Fruit fly (Drosophila melanogaster): ENCODE results near the gene CG11927.

CG11927 gene

DNA sequence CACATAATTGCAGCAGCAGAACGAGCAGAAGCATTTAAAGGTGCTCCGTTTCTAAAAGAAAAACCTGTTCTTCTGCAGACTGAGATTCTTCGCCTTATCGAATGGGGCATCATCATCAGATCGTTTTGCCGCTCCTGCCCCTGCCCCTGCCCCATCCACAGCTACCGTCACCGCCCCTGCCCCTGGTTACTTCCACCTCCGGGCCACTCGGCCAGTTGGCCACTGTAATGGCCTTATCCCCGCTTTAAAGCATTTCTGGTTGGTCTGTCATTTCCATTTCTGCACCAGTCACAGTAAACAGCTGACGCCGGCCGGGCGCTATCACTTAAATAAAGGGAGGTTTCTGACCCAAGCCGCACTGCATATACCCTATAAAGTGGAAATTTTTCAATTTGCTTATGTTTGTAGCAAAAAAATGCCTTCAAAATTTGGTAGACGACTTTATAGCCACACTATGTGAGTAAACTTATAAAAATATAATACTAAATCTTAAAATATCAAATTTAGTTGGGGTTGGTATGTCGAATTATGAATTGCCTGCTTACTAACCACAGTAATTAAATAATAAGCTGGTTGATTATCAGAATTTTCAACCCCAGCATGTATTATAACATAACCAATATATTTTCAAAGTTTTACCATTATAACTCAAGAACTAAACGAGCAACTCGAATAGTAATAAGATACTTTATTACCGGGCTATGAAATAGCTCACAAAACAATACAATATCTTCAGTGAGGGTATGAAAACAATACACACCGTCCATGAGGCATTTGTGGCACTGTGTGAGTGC, 36.7 kb upstream of the CG11927 start (continued):
- no peak for TF ChIP-seq Drgx (GFP tag; IDR thresholded peaks at IDR 0.05)
- TF ChIP-seq CG30403 (GFP tag; optimal IDR thresholded peaks at IDR 0.05) = peak; percentile 89
- TF ChIP-seq al (GFP tag; IDR thresholded peaks at IDR 0.05) = no peak
- no peak for TF ChIP-seq MESR4 (GFP tag; optimal IDR thresholded peaks at IDR 0.05)
- TF ChIP-seq CG11456 (GFP tag; IDR thresholded peaks at IDR 0.05) = 0 out of 3 replicates have a peak, but pooled peaks have one; percentile 58
- peak; percentile 30; the same call in 1 of the 2 replicates for TF ChIP-seq Xrp1 (GFP tag; IDR thresholded peaks at IDR 0.05)
- no peak for TF ChIP-seq cad (GFP tag; optimal IDR thresholded peaks at IDR 0.05)
- no peak for TF ChIP-seq CG1832 (GFP tag; optimal IDR thresholded peaks at IDR 0.05)
- peak; percentile 61 for TF ChIP-seq ttk (GFP tag; IDR thresholded peaks at IDR 0.05)
- peak; percentile 19; the same call in 1 of the 2 replicates for TF ChIP-seq onecut (GFP tag; IDR thresholded peaks at IDR 0.05)
- TF ChIP-seq insv (GFP tag; optimal IDR thresholded peaks at IDR 0.05) = peak in 1 of 2 experiments; percentile 7
- no peak for TF ChIP-seq Taf1 (GFP tag; IDR thresholded peaks at IDR 0.05)
- peak; percentile 92 for TF ChIP-seq CG7556 (GFP tag; optimal IDR thresholded peaks at IDR 0.05)
- TF ChIP-seq CG12942 (GFP tag; optimal IDR thresholded peaks at IDR 0.05) = peak; percentile 40
- TF ChIP-seq CG14710 (tag; optimal IDR thresholded peaks at IDR 0.05) = peak; percentile 63
- peak; percentile 17 for TF ChIP-seq trh (GFP tag; optimal IDR thresholded peaks at IDR 0.05)
- peak; percentile 29 for TF ChIP-seq Ets97D (GFP tag; optimal IDR thresholded peaks at IDR 0.05)
- peak; percentile 60 for TF ChIP-seq lilli (GFP tag; optimal IDR thresholded peaks at IDR 0.05)
- 0 out of 2 replicates have a peak, but pooled peaks have one; percentile 21 for TF ChIP-seq CG9215 (GFP tag; IDR thresholded peaks at IDR 0.05)
- TF ChIP-seq fru (optimal IDR thresholded peaks at IDR 0.05) = no peak
- TF ChIP-seq Hr39 (optimal IDR thresholded peaks at IDR 0.05) = no peak
- peak; percentile 41 for TF ChIP-seq unpg (GFP tag; optimal IDR thresholded peaks at IDR 0.05)
- TF ChIP-seq Max (GFP tag; optimal IDR thresholded peaks at IDR 0.05) = peak; percentile 76
- peak; percentile 85 for TF ChIP-seq gem (tag; optimal IDR thresholded peaks at IDR 0.05)
- no peak for TF ChIP-seq CG3726 (GFP tag; IDR thresholded peaks at IDR 0.05)
- TF ChIP-seq slp2 (GFP tag; optimal IDR thresholded peaks at IDR 0.05) = no peak
- TF ChIP-seq ase (GFP tag; IDR thresholded peaks at IDR 0.05) = no peak
- peak; percentile 78 for TF ChIP-seq CG16815 (GFP tag; optimal IDR thresholded peaks at IDR 0.05)
- peak; percentile 82 for TF ChIP-seq CG10209 (GFP tag; optimal IDR thresholded peaks at IDR 0.05)
- TF ChIP-seq CG15514 (GFP tag; optimal IDR thresholded peaks at IDR 0.05) = peak; percentile 21
- peak; percentile 3 for TF ChIP-seq zen (tag; optimal IDR thresholded peaks at IDR 0.05)
- TF ChIP-seq gcm2 (GFP tag; optimal IDR thresholded peaks at IDR 0.05) = no peak
- no peak for TF ChIP-seq CG14667 (GFP tag; IDR thresholded peaks at IDR 0.05)
- TF ChIP-seq phol (tag; optimal IDR thresholded peaks at IDR 0.05) = peak; percentile 63
- TF ChIP-seq hbn (GFP tag; IDR thresholded peaks at IDR 0.05; ENCODE audit: partially characterized antibody) = no peak
- peak; percentile 96 for TF ChIP-seq row (GFP tag; IDR thresholded peaks at IDR 0.05)
- no peak for TF ChIP-seq CG1603 (tag; optimal IDR thresholded peaks at IDR 0.05)
- peak; percentile 76 for TF ChIP-seq lmd (GFP tag; IDR thresholded peaks at IDR 0.05)
- peak; percentile 77 for TF ChIP-seq CG12391 (tag; optimal IDR thresholded peaks at IDR 0.05)
- TF ChIP-seq CG2875 (GFP tag; optimal IDR thresholded peaks at IDR 0.05) = peak; percentile 57
- TF ChIP-seq Sox102F (GFP tag; optimal IDR thresholded peaks at IDR 0.05) = peak; percentile 59
- TF ChIP-seq kni (GFP tag; optimal IDR thresholded peaks at IDR 0.05) = peak; percentile 89
- no peak for TF ChIP-seq ERR (GFP tag; optimal IDR thresholded peaks at IDR 0.05)
- no peak for TF ChIP-seq CG8478 (optimal IDR thresholded peaks at IDR 0.05)
- TF ChIP-seq Doc2 (GFP tag; IDR thresholded peaks at IDR 0.05) = no peak
- TF ChIP-seq sr (GFP tag; IDR thresholded peaks at IDR 0.05) = no peak
- TF ChIP-seq CG7928 (GFP tag; optimal IDR thresholded peaks at IDR 0.05) = peak; percentile 32
- TF ChIP-seq CG17568 (GFP tag; optimal IDR thresholded peaks at IDR 0.05) = no peak
- TF ChIP-seq Meics (GFP tag; optimal IDR thresholded peaks at IDR 0.05) = peak; percentile 74
- TF ChIP-seq crp (GFP tag; optimal IDR thresholded peaks at IDR 0.05) = peak; percentile 14 to 72
